Worm (Caenorhabditis elegans) whole organism, L4 larva: ENCODE data around the gene C46F4.3.

ENCODE experiments used
- ama-1 ChIP-seq: fragments of 150-350 bp; optimal IDR thresholded peaks from 2 replicates; lab custom pipeline; 2014; ENCODE audit warnings: inconsistent platforms, mixed read lengths
- ceh-20 ChIP-seq: fragments of 200-800 bp; sonication (Bioruptor generic); IDR thresholded peaks from 2 replicates; pipeline ENCODE4 v1.3.6; 2022; ENCODE audit warnings: missing genetic modification reagents, missing genetic modification characterization, missing compliant biosample characterization
- egl-43 ChIP-seq: fragments of 200-800 bp; sonication (Bioruptor generic); IDR thresholded peaks from 2 replicates; pipeline ENCODE4 v1.3.6; 2022; ENCODE audit warnings: missing genetic modification reagents, missing genetic modification characterization, missing compliant biosample characterization
- fkh-10 ChIP-seq: fragments of 150-350 bp; optimal IDR thresholded peaks from 2 replicates; lab custom pipeline; 2014; ENCODE audit warnings: missing biosample characterization, missing genetic modification reagents, missing genetic modification characterization
- nhr-76 ChIP-seq: fragments of 150-350 bp; optimal IDR thresholded peaks from 2 replicates; lab custom pipeline; 2014; ENCODE audit warnings: missing biosample characterization, missing genetic modification characterization
- zfp-3 ChIP-seq: fragments of 200-800 bp; sonication (Bioruptor generic); conservative IDR thresholded peaks from 2 replicates; pipeline ENCODE4 v1.3.6; 2022; ENCODE audit warnings: missing genetic modification reagents, missing genetic modification characterization, missing compliant biosample characterization

DNA sequence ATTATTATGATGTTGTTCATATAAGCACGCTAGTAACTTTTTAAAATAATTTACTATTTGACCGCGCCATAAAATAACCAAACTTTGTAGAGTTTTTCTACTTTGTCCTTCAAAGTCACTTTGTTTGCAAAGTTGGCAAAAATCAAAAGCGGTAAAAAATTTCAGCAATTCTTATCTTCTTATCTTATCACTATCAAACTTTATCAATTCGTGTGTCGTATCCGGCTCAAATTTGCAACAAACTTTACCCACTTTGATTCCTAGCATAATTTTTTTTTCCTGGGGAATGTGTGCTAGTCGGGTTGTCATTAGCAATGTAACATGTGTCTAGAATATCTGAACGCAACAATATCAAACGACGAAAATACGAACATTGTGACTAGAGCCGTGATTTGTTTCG is 50.1 kb downstream of the C46F4.3 start:
- TF ChIP-seq fkh-10 (no peak), nhr-76 (no peak), egl-43 (GFP tag; lab: Robert Waterston, UW) (no peak), zfp-3 (GFP tag; lab: Robert Waterston, UW) (no peak), ama-1 (lab: Kevin White, UChicago) (no peak), ceh-20 (no peak)
